Fruit fly (Drosophila melanogaster) whole organism, wandering third instar larva: ENCODE results near the gene CG7785.

Experiments used
- Abd-B ChIP-seq: fragments of >200 bp; optimal IDR thresholded peaks from 2 replicates; lab custom pipeline; 2017; ENCODE audit warnings: missing biosample characterization, missing genetic modification characterization
- CrebA ChIP-seq: fragments of 200-800 bp; sonication (Bioruptor generic); optimal IDR thresholded peaks from 2 replicates; lab custom pipeline; 2016; ENCODE audit warnings: missing biosample characterization, mild to moderate bottlenecking, missing genetic modification characterization, borderline replicate concordance
- Dif ChIP-seq: fragments of 200-275, 200-300 bp; sonication (Bioruptor generic); optimal IDR thresholded peaks from 2 replicates; lab custom pipeline; 2018; ENCODE audit warnings: missing biosample characterization, missing genetic modification characterization; ENCODE audit not compliant: partially characterized antibody
- GATAd ChIP-seq: sonication (Bioruptor generic); optimal IDR thresholded peaks from 2 replicates; lab custom pipeline; 2016; ENCODE audit warnings: missing biosample characterization, missing genetic modification characterization
- Hr78 ChIP-seq: fragments of >200 bp; optimal IDR thresholded peaks from 2 replicates; lab custom pipeline; 2017; ENCODE audit warnings: missing biosample characterization, missing genetic modification characterization
- Hr83 ChIP-seq: fragments of 200-300 bp; sonication (Bioruptor generic); optimal IDR thresholded peaks from 2 replicates; lab custom pipeline; 2016; ENCODE audit warnings: missing biosample characterization, mild to moderate bottlenecking, missing genetic modification characterization, moderate library complexity; ENCODE audit not compliant: poor library complexity, severe bottlenecking
- Jra ChIP-seq: sonication (Bioruptor generic); optimal IDR thresholded peaks from 2 replicates; lab custom pipeline; 2016; ENCODE audit warnings: missing biosample characterization, missing genetic modification characterization
- Myc ChIP-seq: fragments of >200 bp; optimal IDR thresholded peaks from 2 replicates; lab custom pipeline; 2017
- N ChIP-seq: fragments of >200 bp; optimal IDR thresholded peaks from 2 replicates; lab custom pipeline; 2018; ENCODE audit warnings: missing biosample characterization, missing external identifiers, missing genetic modification characterization
- OdsH ChIP-seq: fragments of 200-800 bp; sonication (Bioruptor generic); optimal IDR thresholded peaks from 2 replicates; lab custom pipeline; 2016; ENCODE audit warnings: missing biosample characterization, mild to moderate bottlenecking, missing genetic modification characterization
- Sp1 ChIP-seq: fragments of 200-800 bp; sonication (Bioruptor generic); optimal IDR thresholded peaks from 3 replicates; lab custom pipeline; 2019; ENCODE audit warnings: missing biosample characterization, mild to moderate bottlenecking, missing genetic modification characterization, moderate library complexity
- Vsx2 ChIP-seq: fragments of 200-300, 225-300 bp; sonication (Bioruptor generic); optimal IDR thresholded peaks from 2 replicates; lab custom pipeline; 2018; ENCODE audit warnings: missing biosample characterization, missing genetic modification characterization; ENCODE audit not compliant: partially characterized antibody
- brk ChIP-seq: fragments of 200-800 bp; sonication (Bioruptor generic); optimal IDR thresholded peaks from 2 replicates; lab custom pipeline; 2016; ENCODE audit warnings: missing biosample characterization, mild to moderate bottlenecking, missing genetic modification characterization
- dl ChIP-seq, 2 experiments: fragments of 175-275, 200-275 bp in 1 of 2; fragments of 200-275 bp in 1 of 2; sonication (Bioruptor generic); optimal IDR thresholded peaks; lab custom pipeline; 2018; ENCODE audit warnings: mild to moderate bottlenecking in 2 of 2, missing biosample characterization in 2 of 2, missing genetic modification characterization in 2 of 2, moderate library complexity in 2 of 2; ENCODE audit not compliant: partially characterized antibody in 2 of 2, insufficient read depth in 1 of 2
- dmrt93B ChIP-seq: fragments of 200-800 bp; sonication (Bioruptor generic); optimal IDR thresholded peaks from 2 replicates; lab custom pipeline; 2018; ENCODE audit warnings: missing biosample characterization, mild to moderate bottlenecking, missing genetic modification characterization
- foxo ChIP-seq, 2 experiments: fragments of 200-800 bp; sonication (Bioruptor generic); optimal IDR thresholded peaks; 2 replicates in 1 of 2; 3 replicates in 1 of 2; lab custom pipeline; 2016 to 2017; ENCODE audit warnings: missing biosample characterization in 2 of 2, missing genetic modification characterization in 2 of 2
- fru ChIP-seq: fragments of 200-800 bp; sonication (Bioruptor generic); optimal IDR thresholded peaks from 3 replicates; lab custom pipeline; 2016; ENCODE audit warnings: missing biosample characterization, mild to moderate bottlenecking, missing genetic modification characterization
- h ChIP-seq: fragments of 200-800 bp; sonication (Bioruptor generic); optimal IDR thresholded peaks from 3 replicates; lab custom pipeline; 2016; ENCODE audit warnings: missing biosample characterization, mild to moderate bottlenecking, missing genetic modification characterization
- pan ChIP-seq: fragments of >200 bp; optimal IDR thresholded peaks from 2 replicates; lab custom pipeline; 2017
- rgr ChIP-seq: fragments of 200-800 bp; sonication (Bioruptor generic); optimal IDR thresholded peaks from 3 replicates; lab custom pipeline; 2016; ENCODE audit warnings: missing biosample characterization, mild to moderate bottlenecking, missing genetic modification characterization
- sage ChIP-seq: fragments of 200-800 bp; sonication (Bioruptor generic); optimal IDR thresholded peaks from 2 replicates; lab custom pipeline; 2016; ENCODE audit warnings: missing biosample characterization, mild to moderate bottlenecking, missing genetic modification characterization
- tai ChIP-seq: sonication (Bioruptor generic); optimal IDR thresholded peaks from 2 replicates; lab custom pipeline; 2016; ENCODE audit warnings: missing biosample characterization, missing genetic modification characterization
- woc ChIP-seq: sonication (Bioruptor generic); optimal IDR thresholded peaks from 2 replicates; lab custom pipeline; 2016; ENCODE audit warnings: missing biosample characterization, mild to moderate bottlenecking, missing genetic modification characterization

CG7785 gene

DNA sequence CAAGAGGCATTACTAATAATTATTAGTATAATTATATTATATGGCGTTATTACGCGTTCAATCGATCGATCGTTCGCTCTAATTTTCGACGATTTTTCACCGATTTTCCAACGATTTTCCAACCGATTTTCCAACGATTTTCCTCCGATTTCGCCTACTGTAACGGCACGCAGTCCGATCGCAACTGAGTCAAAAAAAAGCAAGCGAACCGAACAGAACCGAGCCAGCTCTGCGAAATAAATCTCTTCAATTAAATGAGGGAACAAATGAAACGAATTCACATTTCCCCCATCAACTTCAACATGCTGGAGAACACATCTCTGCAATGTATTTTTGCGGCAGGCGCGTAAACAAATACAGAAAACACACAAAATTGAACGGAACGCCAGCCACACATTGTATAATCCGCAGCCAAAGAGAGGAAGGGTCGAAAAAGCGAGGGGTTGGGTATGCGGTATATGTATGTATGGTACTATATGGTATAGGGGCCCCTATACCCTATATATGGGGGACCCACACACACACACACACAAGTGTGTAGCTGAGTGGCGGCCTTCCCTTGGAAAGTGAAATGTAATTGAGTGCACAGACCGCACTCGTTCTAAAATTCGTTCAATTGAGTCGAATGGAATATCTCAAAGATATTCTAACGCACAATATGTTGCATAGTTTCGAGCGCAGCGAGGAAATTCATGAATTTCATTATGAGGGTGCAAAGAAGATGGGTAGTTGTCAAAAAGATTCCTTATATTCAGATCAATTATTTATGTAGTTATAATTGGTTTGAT lies 31.6 kb downstream of the CG7785 start, which contains the start of gene htl:
Gene htl, minus strand, starts transcription at position 186 of the 788 bp plus-strand sequence.
- TF ChIP-seq Jra (GFP tag; lab: Kevin White, UChicago) = no peak

DNA sequence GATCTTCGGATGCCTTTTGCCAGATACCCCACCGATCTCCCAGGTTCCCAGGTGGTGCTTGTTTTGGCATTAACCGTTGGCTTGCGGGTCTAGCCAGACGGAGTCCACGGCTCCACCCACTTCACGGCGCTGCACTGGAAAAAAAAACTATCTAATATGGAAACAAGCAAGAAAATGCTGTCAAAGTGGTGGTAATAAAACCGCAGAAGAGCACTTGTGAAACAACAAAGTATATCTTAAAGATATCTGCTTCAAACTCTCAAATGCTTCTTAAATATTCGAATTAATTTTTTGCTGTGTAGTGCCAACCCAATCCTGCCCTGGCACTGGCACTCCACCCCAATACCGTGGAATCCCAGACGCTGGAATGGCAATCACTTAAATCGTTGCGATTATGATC lies 37.0 kb downstream of the CG7785 start:
- TF ChIP-seq Myc (lab: Kevin White, UChicago) (no peak), GATAd (GFP tag; lab: Kevin White, UChicago) (no peak), rgr (no peak), foxo (GFP tag; optimal IDR thresholded peaks at IDR 0.05; lab: Kevin White, UChicago) (no peak), woc (no peak), dl (GFP tag; optimal IDR thresholded peaks at IDR 0.05; lab: Kevin White, UChicago; ENCODE audit: insufficient read depth in 1 of 2, partially characterized antibody in 2 of 2) (no peak), N (no peak), Vsx2 (GFP tag; lab: Kevin White, UChicago) (no peak)

DNA sequence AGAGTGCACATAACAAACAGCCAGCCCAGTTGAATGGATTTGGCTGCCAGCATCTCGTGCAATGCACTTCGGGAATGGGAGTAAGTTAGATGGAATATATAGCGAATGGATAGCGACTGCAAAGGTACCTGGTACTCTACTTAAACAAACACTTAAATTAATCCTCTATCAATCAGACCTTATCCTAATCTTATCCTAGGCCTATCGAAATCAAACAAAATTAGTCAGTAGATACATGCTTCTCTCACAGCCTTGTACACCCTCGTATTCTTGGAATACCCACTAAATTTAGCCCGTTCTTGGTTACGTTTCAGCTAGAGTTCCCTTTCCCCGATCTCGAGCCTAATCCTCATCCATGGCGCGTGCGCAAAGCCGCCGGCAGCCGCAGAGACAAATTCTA lies 39.2 kb downstream of the CG7785 start:
- no peak for TF ChIP-seq Hr78
- no peak for TF ChIP-seq fru

DNA sequence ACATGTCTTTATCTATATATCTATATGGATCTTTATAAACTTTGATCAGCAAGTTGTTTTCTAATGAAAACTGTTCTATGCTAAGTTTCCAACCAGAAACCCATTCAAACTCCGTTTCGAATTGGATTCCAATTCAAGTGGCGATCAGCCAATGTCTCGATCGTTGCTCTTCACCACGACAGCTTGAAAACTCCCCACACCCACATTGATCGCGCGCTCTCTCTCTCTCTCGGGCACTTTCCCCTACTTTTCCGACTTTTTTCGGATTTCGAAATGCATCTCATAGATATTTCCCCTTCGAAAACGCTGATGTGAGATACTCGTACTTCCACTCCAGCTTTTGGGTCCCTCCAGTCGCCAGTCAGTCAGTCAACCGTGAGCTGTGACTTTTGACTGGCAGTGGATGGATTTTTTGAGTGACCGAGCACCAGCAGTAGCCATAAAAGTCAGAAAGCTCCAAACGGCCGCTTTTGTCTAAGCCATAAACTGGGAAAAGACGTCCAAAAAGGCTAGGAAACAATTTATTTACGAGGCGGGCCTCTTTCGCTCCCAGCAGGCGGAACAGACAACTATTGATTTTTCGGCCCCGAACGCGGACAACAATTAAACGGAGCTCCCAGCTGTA lies 41.9 kb downstream of the CG7785 start:
- no peak for TF ChIP-seq Abd-B
- TF ChIP-seq Myc (lab: Kevin White, UChicago) = peak; percentile 10
- no peak for TF ChIP-seq CrebA
- TF ChIP-seq OdsH = no peak
- TF ChIP-seq foxo (GFP tag; optimal IDR thresholded peaks at IDR 0.05; lab: Kevin White, UChicago) = no peak
- TF ChIP-seq, all 38 proteins: peak for 1

DNA sequence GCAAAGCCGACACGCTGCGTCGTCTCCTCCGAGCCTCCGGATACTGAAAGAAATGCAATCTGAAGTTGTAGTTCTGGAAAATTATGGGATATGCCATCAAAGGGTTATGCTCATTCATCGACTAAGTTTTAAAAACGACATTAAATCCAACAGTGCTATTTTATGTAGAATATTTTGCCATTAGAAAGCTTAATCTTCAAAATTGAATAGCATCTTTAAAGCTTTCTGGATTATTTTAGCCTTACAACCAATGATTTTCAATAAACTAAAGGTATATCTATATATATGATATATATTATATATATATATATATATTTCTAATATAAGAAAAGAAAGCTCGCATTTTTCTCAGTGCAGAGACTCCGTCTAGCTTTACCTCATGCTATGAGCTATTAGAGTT lies 43.0 kb downstream of the CG7785 start:
- TF ChIP-seq sage (GFP tag; lab: Kevin White, UChicago) = no peak

DNA sequence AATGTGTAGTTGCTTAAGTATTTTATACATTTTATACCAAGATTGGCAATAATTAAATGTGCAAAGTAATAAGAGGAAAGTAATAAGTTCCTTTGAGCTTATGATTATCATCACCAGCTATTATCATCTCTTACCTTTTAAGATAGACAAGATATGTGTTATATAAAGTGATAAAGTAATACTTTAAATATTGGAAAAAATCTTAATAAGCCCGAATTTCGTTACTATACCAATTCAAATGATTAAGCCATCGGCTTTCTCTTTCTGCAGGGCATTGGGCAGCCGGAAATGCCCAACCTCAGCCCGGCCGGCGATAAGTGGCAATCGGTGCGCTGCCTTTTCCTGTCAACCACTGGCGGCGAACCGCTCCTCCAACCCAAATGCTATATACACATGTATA lies 46.5 kb downstream of the CG7785 start:
- TF ChIP-seq foxo (GFP tag; optimal IDR thresholded peaks at IDR 0.05; lab: Kevin White, UChicago) (peak in 1 of 2 experiments; percentile 3), Hr83 (GFP tag; lab: Kevin White, UChicago) (no peak)

DNA sequence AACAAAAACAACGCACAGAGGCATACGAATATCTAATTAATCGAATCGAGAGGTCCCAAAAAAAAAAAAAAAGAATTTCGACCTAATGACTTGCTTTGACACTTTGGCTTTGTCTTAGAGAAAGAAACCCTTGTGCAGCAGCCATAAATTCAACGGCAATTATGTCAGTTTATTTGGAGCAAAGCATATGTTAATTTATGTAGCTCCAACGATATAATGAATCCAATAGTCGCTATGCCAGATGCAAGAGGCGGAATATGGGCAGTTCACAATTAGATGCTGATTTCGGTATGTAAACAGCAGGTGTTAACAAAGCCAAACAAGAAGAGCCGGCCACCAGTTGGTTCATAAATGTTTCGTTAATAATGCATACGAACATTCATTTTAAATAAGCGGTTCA lies 51.6 kb downstream of the CG7785 start:
- TF ChIP-seq brk (GFP tag; lab: Kevin White, UChicago) (no peak), dmrt93B (no peak), rgr (no peak), h (GFP tag; lab: Kevin White, UChicago) (no peak), pan (lab: Kevin White, UChicago) (no peak), Sp1 (no peak), fru (no peak), tai (GFP tag; lab: Kevin White, UChicago) (no peak), GATAd (GFP tag; lab: Kevin White, UChicago) (no peak), foxo (GFP tag; optimal IDR thresholded peaks at IDR 0.05; lab: Kevin White, UChicago) (no peak), Myc (lab: Kevin White, UChicago) (no peak), Dif (GFP tag; lab: Kevin White, UChicago) (no peak)
- TF ChIP-seq, all 38 proteins: peak for 0
